Fruit fly (Drosophila melanogaster): ENCODE measurements around the gene Fdx2.

Gene Fdx2

DNA sequence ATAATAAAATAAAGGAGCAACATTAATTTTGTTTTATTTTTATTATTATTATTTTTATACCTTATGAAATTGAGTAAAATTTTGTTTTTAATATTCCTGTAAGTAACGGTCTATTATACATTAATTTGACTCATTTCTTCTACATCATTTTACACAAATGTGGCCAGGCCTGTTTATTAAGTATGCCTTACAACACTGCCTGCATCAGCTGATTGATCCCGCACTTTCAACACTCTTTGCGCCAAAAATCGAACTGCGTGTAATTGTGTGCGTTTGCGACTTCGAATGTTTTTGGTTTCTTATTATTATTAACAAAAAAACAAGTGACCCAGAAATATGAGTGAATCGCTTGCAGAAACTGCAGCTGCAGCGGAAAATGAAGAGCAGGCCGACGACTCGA, 21.0 kb downstream of the Fdx2 start, which contains the start of gene Claspin (continued):
- TF ChIP-seq salm (tag; optimal IDR thresholded peaks at IDR 0.05) = no peak
- no peak for TF ChIP-seq CG6683 (GFP tag; optimal IDR thresholded peaks at IDR 0.05)
- no peak for TF ChIP-seq CG2202 (tag; optimal IDR thresholded peaks at IDR 0.05)
- peak; percentile 30 for TF ChIP-seq BEAF-32 (GFP tag; optimal IDR thresholded peaks at IDR 0.05)
- no peak for TF ChIP-seq sd (tag; optimal IDR thresholded peaks at IDR 0.05)
- TF ChIP-seq MTF-1 (GFP tag; optimal IDR thresholded peaks at IDR 0.05; ENCODE audit: borderline replicate concordance) = no peak
- TF ChIP-seq Neu2 (GFP tag; optimal IDR thresholded peaks at IDR 0.05; ENCODE audit: borderline replicate concordance) = no peak
- peak; percentile 1 for TF ChIP-seq CG30020 (tag; optimal IDR thresholded peaks at IDR 0.05)
- TF ChIP-seq CG1792 (GFP tag; optimal IDR thresholded peaks at IDR 0.05) = no peak
- no peak for TF ChIP-seq Six4 (GFP tag; optimal IDR thresholded peaks at IDR 0.05)
- no peak for TF ChIP-seq ap (GFP tag; IDR thresholded peaks at IDR 0.05)
- peak; percentile 36 for TF ChIP-seq Camta (GFP tag; optimal IDR thresholded peaks at IDR 0.05)
- TF ChIP-seq CG11560 (tag; IDR thresholded peaks at IDR 0.05) = no peak
- TF ChIP-seq Trl (optimal IDR thresholded peaks at IDR 0.05) = no peak
- TF ChIP-seq Trl (GFP tag; optimal IDR thresholded peaks at IDR 0.05) = peak; percentile 24
- peak; percentile 49 for TF ChIP-seq ems (GFP tag; optimal IDR thresholded peaks at IDR 0.05)
- TF ChIP-seq dati (GFP tag; IDR thresholded peaks at IDR 0.05) = no peak
- TF ChIP-seq ssp (GFP tag; IDR thresholded peaks at IDR 0.05) = no peak
- no peak for TF ChIP-seq CG12104 (GFP tag; optimal IDR thresholded peaks at IDR 0.05)
- no peak for TF ChIP-seq luna (GFP tag; optimal IDR thresholded peaks at IDR 0.05)
- no peak; the same call in 1 of the 2 replicates for TF ChIP-seq Awh (GFP tag; IDR thresholded peaks at IDR 0.05)
- peak; percentile 18 for TF ChIP-seq CG8944 (GFP tag; optimal IDR thresholded peaks at IDR 0.05)
- TF ChIP-seq MESR4 (GFP tag; optimal IDR thresholded peaks at IDR 0.05) = peak; percentile 42
- TF ChIP-seq CG32767 (GFP tag; IDR thresholded peaks at IDR 0.05) = no peak
- peak; percentile 32 for TF ChIP-seq grau (tag; optimal IDR thresholded peaks at IDR 0.05)
- peak; percentile 47 for TF ChIP-seq CHES-1-like (GFP tag; optimal IDR thresholded peaks at IDR 0.05)
- no peak for TF ChIP-seq CG12236 (GFP tag; optimal IDR thresholded peaks at IDR 0.05)
- no peak for TF ChIP-seq Optix (GFP tag; IDR thresholded peaks at IDR 0.05)
- no peak for TF ChIP-seq dmrt99B (tag; optimal IDR thresholded peaks at IDR 0.05)
- TF ChIP-seq corto (GFP tag; optimal IDR thresholded peaks at IDR 0.05) = no peak
- no peak for TF ChIP-seq Spps (tag; optimal IDR thresholded peaks at IDR 0.05)
- no peak for TF ChIP-seq CG18599 (GFP tag; optimal IDR thresholded peaks at IDR 0.05)
- TF ChIP-seq CG18619 (GFP tag; optimal IDR thresholded peaks at IDR 0.05) = no peak
- TF ChIP-seq hkb (optimal IDR thresholded peaks at IDR 0.05) = no peak
- peak; percentile 20 for TF ChIP-seq hkb (GFP tag; IDR thresholded peaks at IDR 0.05)
- TF ChIP-seq CG12942 (GFP tag; optimal IDR thresholded peaks at IDR 0.05) = peak; percentile 58
- peak; percentile 18 for TF ChIP-seq slou (GFP tag; optimal IDR thresholded peaks at IDR 0.05)
- no peak for TF ChIP-seq rib (GFP tag; IDR thresholded peaks at IDR 0.05)
- no peak for TF ChIP-seq tap (tag; optimal IDR thresholded peaks at IDR 0.05)
- peak; percentile 95 for TF ChIP-seq CG10267 (tag; optimal IDR thresholded peaks at IDR 0.05)
- TF ChIP-seq CG12769 (tag; optimal IDR thresholded peaks at IDR 0.05) = peak; percentile 60
- peak; percentile 26 for TF ChIP-seq bcd (GFP tag; optimal IDR thresholded peaks at IDR 0.05)
- peak; percentile 29; the same call in 1 of the 3 replicates for TF ChIP-seq knrl (GFP tag; IDR thresholded peaks at IDR 0.05; ENCODE audit: partially characterized antibody)
- TF ChIP-seq vfl (GFP tag; optimal IDR thresholded peaks at IDR 0.05) = no peak
- TF ChIP-seq CG31441 (GFP tag; IDR thresholded peaks at IDR 0.05) = no peak
- TF ChIP-seq vvl (GFP tag; IDR thresholded peaks at IDR 0.05) = peak; percentile 60
- peak; percentile 13 for TF ChIP-seq tin (GFP tag; optimal IDR thresholded peaks at IDR 0.05)
- peak; percentile 63 for TF ChIP-seq NfI (GFP tag; optimal IDR thresholded peaks at IDR 0.05)
- peak; percentile 53 for TF ChIP-seq pho (GFP tag; optimal IDR thresholded peaks at IDR 0.05)
- TF ChIP-seq Hsf (GFP tag; optimal IDR thresholded peaks at IDR 0.05) = peak; percentile 44
- TF ChIP-seq CG11093 (GFP tag; IDR thresholded peaks at IDR 0.05) = no peak
- peak; percentile 11; the same call in 1 of the 2 replicates for TF ChIP-seq Ptx1 (GFP tag; IDR thresholded peaks at IDR 0.05)
- TF ChIP-seq CG17328 (GFP tag; IDR thresholded peaks at IDR 0.05) = no peak
